Fruit fly (Drosophila melanogaster): ENCODE results near the gene CG17568.
A peak's percentile ranks its signal among the peaks of the same experiment; 100 is the strongest.

Gene CG17568

DNA sequence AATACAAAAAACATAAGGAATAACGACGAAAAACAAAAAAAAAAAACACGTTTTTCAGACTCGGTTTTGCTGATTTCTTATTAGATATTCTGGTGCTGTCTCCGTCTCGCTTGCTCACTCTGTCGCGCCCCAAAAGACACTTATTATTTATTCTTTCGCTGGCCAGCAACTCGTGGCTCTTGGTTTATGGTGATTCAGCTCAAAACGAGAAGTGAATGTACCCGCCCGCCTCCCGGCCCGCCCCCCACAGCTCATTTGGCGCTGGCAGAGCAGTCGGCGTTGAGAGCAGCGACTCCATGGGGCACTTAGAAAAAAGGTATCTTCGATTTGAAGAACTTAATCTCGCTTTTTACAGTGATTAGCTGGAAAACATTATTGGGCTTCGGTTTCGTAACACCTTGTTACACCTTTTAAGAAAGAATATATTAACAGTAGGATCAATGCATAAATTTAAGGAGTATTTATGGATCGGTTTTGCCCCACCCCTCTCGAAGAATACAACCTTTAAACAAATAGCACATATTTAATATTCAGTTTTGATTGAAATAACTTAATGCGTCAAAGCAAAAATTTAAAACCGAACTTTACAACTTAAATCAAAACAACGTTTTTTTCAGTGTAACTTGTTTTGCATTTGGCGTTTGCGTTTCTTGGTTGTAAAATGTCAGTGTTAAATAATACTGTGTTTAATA lies 39.9 kb downstream of the CG17568 start (continued):
- TF ChIP-seq CG6683 (GFP tag; optimal IDR thresholded peaks at IDR 0.05) (peak; percentile 30), crol (GFP tag; IDR thresholded peaks at IDR 0.05) (peak; percentile 69; the same call in 1 of the 2 replicates), da (GFP tag; optimal IDR thresholded peaks at IDR 0.05) (no peak), luna (GFP tag; optimal IDR thresholded peaks at IDR 0.05) (peak; percentile 57), mld (GFP tag; IDR thresholded peaks at IDR 0.05; ENCODE audit: partially characterized antibody) (no peak), slp2 (GFP tag; optimal IDR thresholded peaks at IDR 0.05) (peak; percentile 48), CG9437 (GFP tag; optimal IDR thresholded peaks at IDR 0.05) (peak; percentile 77), CG17612 (GFP tag; IDR thresholded peaks at IDR 0.05) (no peak), CG4360 (GFP tag; IDR thresholded peaks at IDR 0.05) (no peak), CTCF (GFP tag; optimal IDR thresholded peaks at IDR 0.05) (no peak), Chrac-16 (GFP tag; optimal IDR thresholded peaks at IDR 0.05) (peak; percentile 65), Lpt (GFP tag; optimal IDR thresholded peaks at IDR 0.05) (no peak), CG2889 (GFP tag; IDR thresholded peaks at IDR 0.05) (peak; percentile 57; the same call in 1 of the 3 replicates), H2.0 (GFP tag; IDR thresholded peaks at IDR 0.05) (no peak), CG18619 (GFP tag; optimal IDR thresholded peaks at IDR 0.05) (peak; percentile 74), jumu (GFP tag; optimal IDR thresholded peaks at IDR 0.05) (peak; percentile 44), bab2 (GFP tag; optimal IDR thresholded peaks at IDR 0.05) (peak; percentile 59), CG3163 (GFP tag; optimal IDR thresholded peaks at IDR 0.05) (peak; percentile 39), CG16815 (GFP tag; optimal IDR thresholded peaks at IDR 0.05) (peak; percentile 69), dimm (GFP tag; IDR thresholded peaks at IDR 0.05) (no peak), sr (GFP tag; IDR thresholded peaks at IDR 0.05) (no peak), gsb (GFP tag; IDR thresholded peaks at IDR 0.05) (0 out of 2 replicates have a peak, but pooled peaks have one; percentile 33), zfh2 (GFP tag; optimal IDR thresholded peaks at IDR 0.05) (peak; percentile 66), ci (GFP tag; IDR thresholded peaks at IDR 0.05) (no peak), Mrtf (GFP tag; IDR thresholded peaks at IDR 0.05) (0 out of 3 replicates have a peak, but pooled peaks have one; percentile 43), CG13287 (GFP tag; IDR thresholded peaks at IDR 0.05; ENCODE audit: partially characterized antibody) (no peak), wdn (GFP tag; IDR thresholded peaks at IDR 0.05) (peak; percentile 11; the same call in 1 of the 2 replicates), Dll (GFP tag; IDR thresholded peaks at IDR 0.05; ENCODE audit: partially characterized antibody) (no peak), unpg (GFP tag; optimal IDR thresholded peaks at IDR 0.05) (peak; percentile 71), CG15479 (GFP tag; optimal IDR thresholded peaks at IDR 0.05) (no peak), Taf1 (GFP tag; IDR thresholded peaks at IDR 0.05) (no peak), Gug (GFP tag; IDR thresholded peaks at IDR 0.05) (peak; percentile 48; the same call in 1 of the 4 replicates), CG14965 (GFP tag; optimal IDR thresholded peaks at IDR 0.05; ENCODE audit: borderline replicate concordance) (no peak), Poxn (GFP tag; IDR thresholded peaks at IDR 0.05) (no peak), CG10462 (GFP tag; optimal IDR thresholded peaks at IDR 0.05) (peak; percentile 8), CG11085 (GFP tag; IDR thresholded peaks at IDR 0.05) (no peak), mam (GFP tag; optimal IDR thresholded peaks at IDR 0.05) (peak; percentile 56), CHES-1-like (GFP tag; optimal IDR thresholded peaks at IDR 0.05) (peak; percentile 49), pb (GFP tag; optimal IDR thresholded peaks at IDR 0.05) (peak; percentile 42), ash1 (GFP tag; optimal IDR thresholded peaks at IDR 0.05) (no peak), Atf6 (GFP tag; IDR thresholded peaks at IDR 0.05) (peak; percentile 72), lov (optimal IDR thresholded peaks at IDR 0.05) (no peak), lov (GFP tag; IDR thresholded peaks at IDR 0.05) (no peak), Hsf (GFP tag; optimal IDR thresholded peaks at IDR 0.05) (peak; percentile 70), insv (GFP tag; optimal IDR thresholded peaks at IDR 0.05) (no peak), CG17802 (tag; optimal IDR thresholded peaks at IDR 0.05) (peak; percentile 35), CG11560 (tag; IDR thresholded peaks at IDR 0.05) (no peak), seq (GFP tag; IDR thresholded peaks at IDR 0.05) (no peak), CG8944 (GFP tag; optimal IDR thresholded peaks at IDR 0.05) (peak; percentile 46), CG17328 (GFP tag; IDR thresholded peaks at IDR 0.05) (peak; percentile 44), chinmo (GFP tag; IDR thresholded peaks at IDR 0.05; ENCODE audit: partially characterized antibody) (peak; percentile 73; the same call in 2 of the 4 replicates), CG6813 (GFP tag; optimal IDR thresholded peaks at IDR 0.05) (no peak)
